Worm (Caenorhabditis elegans) whole organism, L2 larva: Measurements from ENCODE around the gene ZK632.10.

Experiments used
- ZK546.5 ChIP-seq: sonication (generic microtip); optimal IDR thresholded peaks from 2 replicates; lab custom pipeline; 2017; ENCODE audit warnings: missing biosample characterization, missing genetic modification characterization
- elt-1 ChIP-seq: fragments of 150-350 bp; optimal IDR thresholded peaks from 2 replicates; lab custom pipeline; 2014; ENCODE audit warnings: missing biosample characterization, missing genetic modification characterization
- lin-11 ChIP-seq: fragments of 150-350 bp; sonication (generic microtip); optimal IDR thresholded peaks from 2 replicates; lab custom pipeline; 2014; ENCODE audit warnings: missing biosample characterization, missing genetic modification characterization, inconsistent platforms, mixed read lengths
- mdl-1 ChIP-seq, 2 experiments: fragments of 150-350 bp in 1 of 2; sonication (generic microtip) in 1 of 2; optimal IDR thresholded peaks; 2 replicates each; lab custom pipeline; 2017; ENCODE audit warnings: missing biosample characterization in 2 of 2, missing genetic modification characterization in 2 of 2
- sma-9 ChIP-seq, 2 experiments: fragments of 150-350 bp in 1 of 2; sonication (generic microtip) in 1 of 2; optimal IDR thresholded peaks; 2 replicates each; lab custom pipeline; 2014 to 2016; ENCODE audit warnings: missing genetic modification characterization in 2 of 2, mild to moderate bottlenecking in 1 of 2, missing biosample characterization in 1 of 2, missing compliant biosample characterization in 1 of 2, missing genetic modification reagents in 1 of 2, moderate library complexity in 1 of 2

ce11 chrIII:9846093-9846492, 18.6 kb upstream of the ZK632.10 start, which contains the start of gene K11H3.2:
- TF ChIP-seq lin-11 (tag; lab: Kevin White, UChicago) = no peak
- no peak for TF ChIP-seq mdl-1 (tag; optimal IDR thresholded peaks at IDR 0.05; lab: Kevin White, UChicago)
- no peak for TF ChIP-seq ZK546.5 (tag; lab: Kevin White, UChicago)
- TF ChIP-seq elt-1 (tag; lab: Kevin White, UChicago) = no peak
- no peak for TF ChIP-seq sma-9 (GFP tag; optimal IDR thresholded peaks at IDR 0.05; lab: Kevin White, UChicago)
- TF ChIP-seq sma-9 (tag; optimal IDR thresholded peaks at IDR 0.05; lab: Kevin White, UChicago) = no peak
